Fruit fly (Drosophila melanogaster): Measurements from ENCODE around the gene CG33110.

DNA sequence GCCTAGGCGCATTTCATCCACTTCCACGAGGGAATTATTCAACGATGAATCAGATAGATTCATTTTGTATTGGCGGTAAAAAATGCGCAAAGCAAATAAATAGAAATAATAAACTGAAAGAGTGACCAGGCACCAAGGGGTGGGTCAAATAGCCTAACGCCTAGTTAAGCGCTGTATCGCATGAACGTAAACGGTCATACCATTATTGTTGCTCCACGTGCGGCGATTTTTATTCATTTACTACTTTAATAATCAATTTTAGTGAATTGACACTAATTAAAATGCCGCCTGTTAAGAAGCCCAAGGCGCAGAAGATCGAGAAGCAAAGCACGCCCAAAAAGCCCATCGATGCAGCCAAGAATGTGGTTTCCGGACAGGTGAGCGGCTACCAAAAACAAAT lies 14.6 kb downstream of the CG33110 start, which contains the start of the genes CG33107 and CG6937:
- no peak for TF ChIP-seq CG7045 (GFP tag; optimal IDR thresholded peaks at IDR 0.05)
- no peak for TF ChIP-seq kay (GFP tag; ENCODE audit: borderline replicate concordance)
- TF ChIP-seq bab1 (GFP tag; optimal IDR thresholded peaks at IDR 0.05), result no peak
- TF ChIP-seq Hr96 (GFP tag; optimal IDR thresholded peaks at IDR 0.05), result no peak
- no peak for TF ChIP-seq CG1620 (GFP tag; optimal IDR thresholded peaks at IDR 0.05)
- no peak for TF ChIP-seq CG5204 (GFP tag; optimal IDR thresholded peaks at IDR 0.05)
- no peak for TF ChIP-seq CG11617 (GFP tag; optimal IDR thresholded peaks at IDR 0.05)
- TF ChIP-seq CG12768 (GFP tag; optimal IDR thresholded peaks at IDR 0.05), result no peak
